Worm (Caenorhabditis elegans): ENCODE results near the gene pik-1.

- TF ChIP-seq pha-4 (tag; optimal IDR thresholded peaks at IDR 0.05) (no peak), tbx-8 (GFP tag; optimal IDR thresholded peaks at IDR 0.05) (no peak), nhr-2 (tag; optimal IDR thresholded peaks at IDR 0.05) (no peak), snpc-4 (tag; optimal IDR thresholded peaks at IDR 0.05) (no peak)
Measured at ce11 chrIV:13460876-13461275, 45.0 kb downstream of the pik-1 start, which contains the start of gene Y38H8A.12.

Data from whole organism, mixed stage, embryonic.